Fruit fly (Drosophila melanogaster) whole organism, embryonic: ENCODE data around the gene CG5104.

Source experiments
- Aef1 ChIP-seq: fragments of 200-800 bp; sonication (Bioruptor generic); IDR thresholded peaks from 3 replicates; pipeline ENCODE4 v1.3.6; 2022; ENCODE audit warnings: missing biosample characterization, missing genetic modification characterization
- CG10267 ChIP-seq: fragments of 200-800 bp; sonication (Bioruptor generic); optimal IDR thresholded peaks from 2 replicates; lab custom pipeline; 2018; ENCODE audit warnings: missing biosample characterization, mild to moderate bottlenecking, missing genetic modification characterization, moderate library complexity
- CG10321 ChIP-seq: fragments of 200-800 bp; sonication (Bioruptor generic); IDR thresholded peaks from 2 replicates; pipeline ENCODE4 v1.3.6; 2022; ENCODE audit warnings: missing biosample characterization, missing genetic modification characterization
- CG12236 ChIP-seq: fragments of 200-800 bp; sonication (Bioruptor generic); optimal IDR thresholded peaks from 2 replicates; lab custom pipeline; 2016; ENCODE audit warnings: missing biosample characterization, missing genetic modification characterization
- CG13296 ChIP-seq: fragments of 200-800 bp; sonication (Bioruptor generic); optimal IDR thresholded peaks from 3 replicates; lab custom pipeline; 2018; ENCODE audit warnings: missing biosample characterization, mild to moderate bottlenecking, missing genetic modification characterization
- CG13624 ChIP-seq: fragments of 200-800 bp; sonication (Bioruptor generic); optimal IDR thresholded peaks from 2 replicates; lab custom pipeline; 2016; ENCODE audit warnings: missing biosample characterization, missing genetic modification characterization
- CG15601 ChIP-seq: fragments of 200-800 bp; sonication (Bioruptor generic); optimal IDR thresholded peaks from 3 replicates; lab custom pipeline; 2019; ENCODE audit warnings: missing biosample characterization, mild to moderate bottlenecking, missing genetic modification characterization, moderate library complexity
- CG18599 ChIP-seq: fragments of 200-800 bp; sonication (Bioruptor generic); optimal IDR thresholded peaks from 3 replicates; lab custom pipeline; 2017; ENCODE audit warnings: missing biosample characterization, missing genetic modification characterization, mild to moderate bottlenecking, moderate library complexity, missing genetic modification reagents
- CG2129 ChIP-seq: fragments of 200-800 bp; sonication (Bioruptor generic); IDR thresholded peaks from 2 replicates; pipeline ENCODE4 v1.3.6; 2022; ENCODE audit warnings: missing biosample characterization, missing genetic modification characterization; ENCODE audit not compliant: partially characterized antibody
- CG2712 ChIP-seq: fragments of 200-800 bp; optimal IDR thresholded peaks from 3 replicates; lab custom pipeline; 2019; ENCODE audit warnings: missing biosample characterization, mild to moderate bottlenecking, missing genetic modification characterization, moderate library complexity
- CG34376 ChIP-seq: fragments of 200-800 bp; sonication (Bioruptor generic); optimal IDR thresholded peaks from 2 replicates; lab custom pipeline; 2018; ENCODE audit warnings: missing biosample characterization, mild to moderate bottlenecking, missing genetic modification characterization
- CG7357 ChIP-seq: fragments of 200-800 bp; sonication (Bioruptor generic); IDR thresholded peaks from 3 replicates; pipeline ENCODE4 v1.3.6; 2022; ENCODE audit warnings: missing biosample characterization, missing genetic modification characterization
- CG7745 ChIP-seq: fragments of 200-800 bp; sonication (Bioruptor generic); optimal IDR thresholded peaks from 2 replicates; lab custom pipeline; 2018; ENCODE audit warnings: missing biosample characterization, mild to moderate bottlenecking, missing genetic modification characterization, moderate library complexity
- CG8765 ChIP-seq: fragments of 200-800 bp; sonication (Bioruptor generic); IDR thresholded peaks from 2 replicates; pipeline ENCODE4 v1.3.6; 2022; ENCODE audit warnings: missing biosample characterization, missing genetic modification characterization
- Doc2 ChIP-seq: fragments of 200-800 bp; sonication (Bioruptor generic); IDR thresholded peaks from 2 replicates; pipeline ENCODE4 v1.3.6; 2022; ENCODE audit warnings: missing biosample characterization, missing genetic modification characterization
- HHEX ChIP-seq: fragments of 200-800 bp; sonication (Bioruptor generic); optimal IDR thresholded peaks from 3 replicates; lab custom pipeline; 2017; ENCODE audit warnings: missing biosample characterization, mild to moderate bottlenecking, missing genetic modification characterization, missing genetic modification reagents
- Kr ChIP-seq: fragments of 200-800 bp; sonication (Bioruptor generic); optimal IDR thresholded peaks from 2 replicates; lab custom pipeline; 2017; ENCODE audit warnings: missing biosample characterization, mild to moderate bottlenecking, missing genetic modification characterization
- Mes4 ChIP-seq: fragments of 200-800 bp; sonication (Bioruptor generic); optimal IDR thresholded peaks from 2 replicates; lab custom pipeline; 2016; ENCODE audit warnings: missing biosample characterization, missing genetic modification characterization
- NC2β ChIP-seq: fragments of 200-800 bp; sonication (Bioruptor generic); optimal IDR thresholded peaks from 2 replicates; lab custom pipeline; 2016; ENCODE audit warnings: missing biosample characterization, missing genetic modification characterization
- Neu2 ChIP-seq: fragments of 200-800 bp; sonication (Bioruptor generic); optimal IDR thresholded peaks from 3 replicates; lab custom pipeline; 2016; ENCODE audit warnings: missing biosample characterization, missing genetic modification characterization, borderline replicate concordance
- Nf-YC ChIP-seq: fragments of 200-800 bp; optimal IDR thresholded peaks from 3 replicates; lab custom pipeline; 2019; ENCODE audit warnings: missing biosample characterization, mild to moderate bottlenecking, missing genetic modification characterization, moderate library complexity
- PHDP ChIP-seq: fragments of 200-800 bp; sonication (Bioruptor generic); optimal IDR thresholded peaks from 3 replicates; lab custom pipeline; 2018; ENCODE audit warnings: missing biosample characterization, mild to moderate bottlenecking, missing genetic modification characterization, moderate library complexity
- Pdp1 ChIP-seq, 2 experiments: fragments of 200-800 bp; sonication (Bioruptor generic); optimal IDR thresholded peaks; 3 replicates each; lab custom pipeline; 2016; ENCODE audit warnings: missing biosample characterization in 2 of 2, missing genetic modification characterization in 2 of 2, mild to moderate bottlenecking in 1 of 2, moderate library complexity in 1 of 2
- Sox100B ChIP-seq: fragments of 200-800 bp; sonication (Bioruptor generic); optimal IDR thresholded peaks from 3 replicates; lab custom pipeline; 2018; ENCODE audit warnings: missing biosample characterization, mild to moderate bottlenecking, missing genetic modification characterization
- Trl ChIP-seq, 3 experiments: fragments of >200 bp in 2 of 3; fragments of 200-800 bp in 1 of 3; sonication (Bioruptor generic) in 1 of 3; optimal IDR thresholded peaks; 2 replicates in 1 of 3; 3 replicates in 2 of 3; lab custom pipeline; 2016 to 2017; ENCODE audit warnings: missing biosample characterization in 1 of 3, missing genetic modification characterization in 1 of 3
- caup ChIP-seq: fragments of 200-800 bp; sonication (Bioruptor generic); optimal IDR thresholded peaks from 3 replicates; lab custom pipeline; 2017; ENCODE audit warnings: missing biosample characterization, mild to moderate bottlenecking, missing genetic modification characterization, moderate library complexity; ENCODE audit not compliant: severe bottlenecking
- danr ChIP-seq: fragments of 200-800 bp; sonication (Bioruptor generic); IDR thresholded peaks from 2 replicates; pipeline ENCODE4 v1.3.6; 2022; ENCODE audit warnings: missing biosample characterization, missing genetic modification characterization
- dati ChIP-seq: fragments of 200-800 bp; sonication (Bioruptor generic); IDR thresholded peaks from 2 replicates; pipeline ENCODE4 v1.3.6; 2022; ENCODE audit warnings: missing biosample characterization, missing genetic modification characterization
- dmrt11E ChIP-seq: fragments of 200-800 bp; sonication (Bioruptor generic); optimal IDR thresholded peaks from 3 replicates; lab custom pipeline; 2018; ENCODE audit warnings: missing biosample characterization, mild to moderate bottlenecking, missing genetic modification characterization, moderate library complexity
- dmrt99B ChIP-seq: fragments of 200-800 bp; sonication (Bioruptor generic); optimal IDR thresholded peaks from 2 replicates; lab custom pipeline; 2018; ENCODE audit warnings: missing biosample characterization, mild to moderate bottlenecking, missing genetic modification characterization, moderate library complexity
- gce ChIP-seq: fragments of 200-800 bp; sonication (Bioruptor generic); IDR thresholded peaks from 3 replicates; pipeline ENCODE4 v1.3.6; 2022; ENCODE audit warnings: missing biosample characterization, missing genetic modification characterization
- gt ChIP-seq: fragments of 200-800 bp; sonication (Bioruptor generic); IDR thresholded peaks from 2 replicates; pipeline ENCODE4 v1.3.6; 2022; ENCODE audit warnings: missing biosample characterization, missing genetic modification characterization
- hb ChIP-seq: fragments of 200-800 bp; sonication (Bioruptor generic); IDR thresholded peaks from 3 replicates; pipeline ENCODE4 v1.3.6; 2022; ENCODE audit warnings: missing biosample characterization, missing genetic modification characterization; ENCODE audit not compliant: partially characterized antibody
- hkb ChIP-seq, 2 experiments: fragments of 200-800 bp in 1 of 2; fragments of >200 bp in 1 of 2; sonication (Bioruptor generic) in 1 of 2; IDR thresholded peaks in 1 of 2; optimal IDR thresholded peaks in 1 of 2; 2 replicates each; pipeline versions ENCODE4 v1.3.6 to Lab custom; 2017 to 2022; ENCODE audit warnings: missing biosample characterization in 1 of 2, missing genetic modification characterization in 1 of 2
- lab ChIP-seq: fragments of 200-800 bp; sonication (Bioruptor generic); optimal IDR thresholded peaks from 3 replicates; lab custom pipeline; 2017; ENCODE audit warnings: missing biosample characterization, missing genetic modification characterization, mild to moderate bottlenecking, moderate library complexity, missing genetic modification reagents
- lov ChIP-seq, 2 experiments: fragments of 200-800 bp in 1 of 2; fragments of >200 bp in 1 of 2; sonication (Bioruptor generic) in 1 of 2; IDR thresholded peaks in 1 of 2; optimal IDR thresholded peaks in 1 of 2; 2 replicates in 1 of 2; 3 replicates in 1 of 2; pipeline versions ENCODE4 v1.3.6 to Lab custom; 2017 to 2022; ENCODE audit warnings: missing biosample characterization in 1 of 2, missing genetic modification characterization in 1 of 2
- luna ChIP-seq: fragments of 200-800 bp; sonication (Bioruptor generic); optimal IDR thresholded peaks from 2 replicates; lab custom pipeline; 2016; ENCODE audit warnings: missing biosample characterization, missing genetic modification characterization
- odd ChIP-seq: fragments of 200-800 bp; sonication (Bioruptor generic); optimal IDR thresholded peaks from 2 replicates; lab custom pipeline; 2017; ENCODE audit warnings: missing biosample characterization, mild to moderate bottlenecking, missing genetic modification characterization
- otp ChIP-seq: fragments of 200-800 bp; sonication (Bioruptor generic); IDR thresholded peaks from 3 replicates; pipeline ENCODE4, ENCODE4 v1.3.6; 2022; ENCODE audit warnings: missing biosample characterization, missing genetic modification characterization
- pfk ChIP-seq: fragments of 200-800 bp; sonication (Bioruptor generic); optimal IDR thresholded peaks from 2 replicates; lab custom pipeline; 2018; ENCODE audit warnings: missing biosample characterization, mild to moderate bottlenecking, missing genetic modification characterization, moderate library complexity
- sc ChIP-seq, 3 experiments: fragments of >200 bp in 2 of 3; fragments of 200-800 bp in 1 of 3; sonication (Bioruptor generic) in 1 of 3; optimal IDR thresholded peaks; 2 replicates in 2 of 3; 3 replicates in 1 of 3; lab custom pipeline; 2017; ENCODE audit warnings: mild to moderate bottlenecking in 1 of 3, missing biosample characterization in 1 of 3, missing genetic modification characterization in 1 of 3, missing genetic modification reagents in 1 of 3
- sima ChIP-seq: fragments of 200-800 bp; sonication (Bioruptor generic); optimal IDR thresholded peaks from 2 replicates; lab custom pipeline; 2016; ENCODE audit warnings: missing biosample characterization, missing genetic modification characterization
- tio ChIP-seq: fragments of 200-800 bp; sonication (Bioruptor generic); optimal IDR thresholded peaks from 2 replicates; lab custom pipeline; 2017; ENCODE audit warnings: missing biosample characterization, missing genetic modification characterization, inconsistent platforms
- toy ChIP-seq: fragments of 200-800 bp; sonication (Bioruptor generic); IDR thresholded peaks from 2 replicates; pipeline ENCODE4 v1.3.6; 2022; ENCODE audit warnings: missing biosample characterization, missing genetic modification characterization
- z ChIP-seq: fragments of 200-800 bp; sonication (Bioruptor generic); IDR thresholded peaks from 3 replicates; pipeline ENCODE4 v1.3.6; 2022; ENCODE audit warnings: missing biosample characterization, missing genetic modification characterization

Gene CG5104

dm6 chr3L:20493417-20494261, 27.2 kb upstream of the CG5104 start:
- TF ChIP-seq CG7357 (GFP tag; lab: Robert Waterston, UW) (peak; percentile 41; the same call in 1 of the 3 replicates), lov (optimal IDR thresholded peaks at IDR 0.05; lab: Kevin White, UChicago) (no peak), lov (GFP tag; IDR thresholded peaks at IDR 0.05; lab: Robert Waterston, UW) (no peak; the same call in 2 of the 3 replicates), pfk (GFP tag; lab: Kevin White, UChicago) (peak; percentile 11), Doc2 (GFP tag; lab: Robert Waterston, UW) (no peak), odd (peak; percentile 27), dmrt99B (peak; percentile 85), Aef1 (GFP tag; lab: Robert Waterston, UW) (peak; percentile 72), Kr (GFP tag; lab: Kevin White, UChicago) (no peak), Sox100B (GFP tag; lab: Kevin White, UChicago) (peak; percentile 58), otp (GFP tag; lab: Robert Waterston, UW) (peak; percentile 66; the same call in 1 of the 3 replicates), dati (GFP tag; lab: Robert Waterston, UW) (no peak), CG10267 (tag; lab: Kevin White, UChicago) (peak; percentile 69), PHDP (tag; lab: Kevin White, UChicago) (peak; percentile 85), sima (GFP tag; lab: Kevin White, UChicago) (no peak), Trl (optimal IDR thresholded peaks at IDR 0.05; lab: Kevin White, UChicago) (peak; percentile 56 to 84), Trl (GFP tag; optimal IDR thresholded peaks at IDR 0.05; lab: Kevin White, UChicago) (no peak), CG15601 (tag; lab: Kevin White, UChicago) (peak; percentile 42), HHEX (peak; percentile 72), Mes4 (GFP tag; lab: Kevin White, UChicago) (no peak), CG10321 (peak; percentile 37; the same call in 1 of the 2 replicates), CG2712 (tag; lab: Kevin White, UChicago) (peak; percentile 82), Nf-YC (peak; percentile 35), CG7745 (tag; lab: Kevin White, UChicago) (no peak), sc (optimal IDR thresholded peaks at IDR 0.05; lab: Kevin White, UChicago) (no peak), sc (GFP tag; optimal IDR thresholded peaks at IDR 0.05; lab: Kevin White, UChicago) (no peak), tio (GFP tag; lab: Kevin White, UChicago) (peak; percentile 53), hb (GFP tag; lab: Robert Waterston, UW) (no peak), dmrt11E (no peak), hkb (optimal IDR thresholded peaks at IDR 0.05; lab: Kevin White, UChicago) (no peak), hkb (GFP tag; IDR thresholded peaks at IDR 0.05; lab: Robert Waterston, UW) (peak; percentile 76), CG13296 (GFP tag; lab: Kevin White, UChicago) (peak; percentile 70), caup (GFP tag; lab: Kevin White, UChicago) (peak; percentile 57), lab (peak; percentile 85), Neu2 (no peak), CG12236 (GFP tag; lab: Kevin White, UChicago) (no peak), Pdp1 (GFP tag; optimal IDR thresholded peaks at IDR 0.05; lab: Kevin White, UChicago) (peak; percentile 37 to 53), CG18599 (GFP tag; lab: Kevin White, UChicago) (peak; percentile 84), danr (GFP tag; lab: Robert Waterston, UW) (peak; percentile 68; the same call in 1 of the 2 replicates), CG8765 (peak; percentile 25; the same call in 1 of the 2 replicates), CG34376 (GFP tag; lab: Kevin White, UChicago) (peak; percentile 10), gce (GFP tag; lab: Robert Waterston, UW) (0 out of 3 replicates have a peak, but pooled peaks have one; percentile 47), CG13624 (peak; percentile 51), luna (GFP tag; lab: Kevin White, UChicago) (peak; percentile 14), z (GFP tag; lab: Robert Waterston, UW) (no peak), toy (0 out of 2 replicates have a peak, but pooled peaks have one; percentile 33), CG2129 (GFP tag; lab: Robert Waterston, UW) (no peak), gt (GFP tag; lab: Robert Waterston, UW) (no peak), NC2β (GFP tag; lab: Kevin White, UChicago) (no peak)
